Fruit fly (Drosophila melanogaster) whole organism, embryonic: ENCODE results near the gene Fitm.

Experiments used
- Aef1 ChIP-seq: fragments of 200-800 bp; sonication (Bioruptor generic); IDR thresholded peaks from 3 replicates; pipeline ENCODE4 v1.3.6; 2022; ENCODE audit warnings: missing biosample characterization, missing genetic modification characterization
- CG11247 ChIP-seq: fragments of 200-800 bp; sonication (Bioruptor generic); IDR thresholded peaks from 2 replicates; pipeline ENCODE4 v1.3.6; 2022; ENCODE audit warnings: missing biosample characterization, missing genetic modification characterization
- CG1233 ChIP-seq: fragments of 200-800 bp; sonication (Bioruptor generic); optimal IDR thresholded peaks from 4 replicates; lab custom pipeline; 2018; ENCODE audit warnings: missing biosample characterization, mild to moderate bottlenecking, missing genetic modification characterization
- CG12744 ChIP-seq: fragments of 200-800 bp; sonication (Bioruptor generic); optimal IDR thresholded peaks from 2 replicates; lab custom pipeline; 2016; ENCODE audit warnings: missing biosample characterization, missing genetic modification characterization
- CG14014 ChIP-seq: fragments of 200-800 bp; sonication (Bioruptor generic); IDR thresholded peaks from 2 replicates; pipeline ENCODE4 v1.3.6; 2022; ENCODE audit warnings: missing biosample characterization, missing genetic modification characterization
- CG15696 ChIP-seq: fragments of 200-800 bp; sonication (Bioruptor generic); optimal IDR thresholded peaks from 2 replicates; lab custom pipeline; 2019; ENCODE audit warnings: missing biosample characterization, mild to moderate bottlenecking, missing genetic modification characterization, moderate library complexity
- CG16813 ChIP-seq: fragments of 200-800 bp; sonication (Bioruptor generic); IDR thresholded peaks from 3 replicates; pipeline ENCODE4 v1.3.6; 2022; ENCODE audit warnings: missing biosample characterization, missing genetic modification characterization; ENCODE audit not compliant: partially characterized antibody
- CG2120 ChIP-seq: fragments of 200-800 bp; sonication (Bioruptor generic); optimal IDR thresholded peaks from 3 replicates; lab custom pipeline; 2016; ENCODE audit warnings: missing biosample characterization, missing genetic modification characterization
- CG32772 ChIP-seq: fragments of 200-800 bp; sonication (Bioruptor generic); IDR thresholded peaks from 2 replicates; pipeline ENCODE4 v1.3.6; 2022; ENCODE audit warnings: missing biosample characterization, missing genetic modification characterization
- CG34376 ChIP-seq: fragments of 200-800 bp; sonication (Bioruptor generic); optimal IDR thresholded peaks from 2 replicates; lab custom pipeline; 2018; ENCODE audit warnings: missing biosample characterization, mild to moderate bottlenecking, missing genetic modification characterization
- CG43689 ChIP-seq: fragments of 200-800 bp; sonication (Bioruptor generic); IDR thresholded peaks from 2 replicates; pipeline ENCODE4 v1.3.6; 2022; ENCODE audit warnings: missing biosample characterization, missing genetic modification characterization
- CG8359 ChIP-seq: fragments of 200-800 bp; sonication (Bioruptor generic); optimal IDR thresholded peaks from 2 replicates; lab custom pipeline; 2017; ENCODE audit warnings: missing biosample characterization, mild to moderate bottlenecking, missing genetic modification characterization, borderline replicate concordance
- CTCF ChIP-seq: fragments of 200-800 bp; sonication (Bioruptor generic); optimal IDR thresholded peaks from 2 replicates; lab custom pipeline; 2017; ENCODE audit warnings: missing biosample characterization, mild to moderate bottlenecking, missing genetic modification characterization, moderate library complexity
- CoRest ChIP-seq: fragments of 200-800 bp; sonication (Bioruptor generic); optimal IDR thresholded peaks from 3 replicates; lab custom pipeline; 2018; ENCODE audit warnings: missing biosample characterization, mild to moderate bottlenecking, missing genetic modification characterization, moderate library complexity
- D19A ChIP-seq: fragments of 200-800 bp; optimal IDR thresholded peaks from 3 replicates; lab custom pipeline; 2019; ENCODE audit warnings: missing biosample characterization, mild to moderate bottlenecking, missing genetic modification characterization, moderate library complexity
- Dip2 ChIP-seq: fragments of 200-800 bp; sonication (Bioruptor generic); IDR thresholded peaks from 2 replicates; pipeline ENCODE4 v1.3.6; 2022; ENCODE audit warnings: missing biosample characterization, missing genetic modification characterization
- Dll ChIP-seq: fragments of 200-800 bp; sonication (Bioruptor generic); IDR thresholded peaks from 4 replicates; pipeline ENCODE4 v1.3.6; 2022; ENCODE audit warnings: missing biosample characterization, missing genetic modification characterization; ENCODE audit not compliant: partially characterized antibody
- Ets97D ChIP-seq: fragments of 200-800 bp; sonication (Bioruptor generic); optimal IDR thresholded peaks from 3 replicates; lab custom pipeline; 2016; ENCODE audit warnings: missing biosample characterization, missing genetic modification characterization
- HHEX ChIP-seq: fragments of 200-800 bp; sonication (Bioruptor generic); optimal IDR thresholded peaks from 3 replicates; lab custom pipeline; 2017; ENCODE audit warnings: missing biosample characterization, mild to moderate bottlenecking, missing genetic modification characterization, missing genetic modification reagents
- Hand ChIP-seq: fragments of 200-800 bp; sonication (Bioruptor generic); optimal IDR thresholded peaks from 2 replicates; lab custom pipeline; 2017; ENCODE audit warnings: mild to moderate bottlenecking, missing biosample characterization, missing genetic modification reagents, missing genetic modification characterization
- HmgZ ChIP-seq: fragments of 200-800 bp; sonication (Bioruptor generic); optimal IDR thresholded peaks from 2 replicates; lab custom pipeline; 2018; ENCODE audit warnings: missing biosample characterization, mild to moderate bottlenecking, missing genetic modification characterization
- Hmr ChIP-seq: fragments of 200-800 bp; sonication (Bioruptor generic); optimal IDR thresholded peaks from 3 replicates; lab custom pipeline; 2017; ENCODE audit warnings: mild to moderate bottlenecking, missing biosample characterization, missing genetic modification reagents, missing genetic modification characterization
- Hr3 ChIP-seq: fragments of 200-800 bp; sonication (Bioruptor generic); optimal IDR thresholded peaks from 3 replicates; lab custom pipeline; 2016; ENCODE audit warnings: missing biosample characterization, missing genetic modification characterization
- Max ChIP-seq: fragments of 200-800 bp; sonication (Bioruptor generic); optimal IDR thresholded peaks from 2 replicates; lab custom pipeline; 2016; ENCODE audit warnings: missing biosample characterization, mild to moderate bottlenecking, missing genetic modification characterization
- Myb ChIP-seq: fragments of 200-800 bp; sonication (Bioruptor generic); optimal IDR thresholded peaks from 2 replicates; lab custom pipeline; 2016; ENCODE audit warnings: missing biosample characterization, missing genetic modification characterization
- NK7.1 ChIP-seq: fragments of 200-800 bp; sonication (Bioruptor generic); optimal IDR thresholded peaks from 3 replicates; lab custom pipeline; 2016; ENCODE audit warnings: missing biosample characterization, missing genetic modification characterization
- Ravus ChIP-seq: fragments of 200-800 bp; sonication (Bioruptor generic); IDR thresholded peaks from 2 replicates; pipeline ENCODE4 v1.3.6; 2022; ENCODE audit warnings: missing biosample characterization, missing genetic modification characterization
- Stat92E ChIP-seq, 3 experiments: fragments of >200 bp in 2 of 3; fragments of 200-800 bp in 1 of 3; sonication (Bioruptor generic) in 1 of 3; optimal IDR thresholded peaks; 2 replicates each; lab custom pipeline; 2017 to 2019; ENCODE audit warnings: missing biosample characterization in 3 of 3, missing genetic modification characterization in 3 of 3, mild to moderate bottlenecking in 1 of 3, moderate library complexity in 1 of 3
- Trl ChIP-seq, 3 experiments: fragments of >200 bp in 2 of 3; fragments of 200-800 bp in 1 of 3; sonication (Bioruptor generic) in 1 of 3; optimal IDR thresholded peaks; 2 replicates in 1 of 3; 3 replicates in 2 of 3; lab custom pipeline; 2016 to 2017; ENCODE audit warnings: missing biosample characterization in 1 of 3, missing genetic modification characterization in 1 of 3
- Vsx1 ChIP-seq: fragments of 200-800 bp; sonication (Bioruptor generic); optimal IDR thresholded peaks from 2 replicates; lab custom pipeline; 2017; ENCODE audit warnings: missing biosample characterization, mild to moderate bottlenecking, missing genetic modification characterization, missing genetic modification reagents
- ab ChIP-seq: fragments of 200-800 bp; sonication (Bioruptor generic); optimal IDR thresholded peaks from 2 replicates; lab custom pipeline; 2016; ENCODE audit warnings: missing biosample characterization, missing genetic modification characterization
- ap ChIP-seq: fragments of 200-800 bp; sonication (Bioruptor generic); IDR thresholded peaks from 2 replicates; pipeline ENCODE4 v1.3.6; 2022; ENCODE audit warnings: missing biosample characterization, missing genetic modification characterization
- ato ChIP-seq: fragments of 200-800 bp; sonication (Bioruptor generic); IDR thresholded peaks from 2 replicates; pipeline ENCODE4 v1.3.6; 2022; ENCODE audit warnings: missing biosample characterization, missing genetic modification characterization; ENCODE audit not compliant: partially characterized antibody
- crc ChIP-seq: fragments of 200-800 bp; sonication (Bioruptor generic); optimal IDR thresholded peaks from 2 replicates; lab custom pipeline; 2016; ENCODE audit warnings: missing biosample characterization, missing genetic modification characterization
- disco-r ChIP-seq: fragments of 200-800 bp; sonication (Bioruptor generic); optimal IDR thresholded peaks from 2 replicates; lab custom pipeline; 2016; ENCODE audit warnings: missing biosample characterization, missing genetic modification characterization
- dm ChIP-seq: fragments of 200-800 bp; sonication (Bioruptor generic); optimal IDR thresholded peaks from 3 replicates; lab custom pipeline; 2016; ENCODE audit warnings: missing biosample characterization, missing genetic modification characterization
- dmrt11E ChIP-seq: fragments of 200-800 bp; sonication (Bioruptor generic); optimal IDR thresholded peaks from 3 replicates; lab custom pipeline; 2018; ENCODE audit warnings: missing biosample characterization, mild to moderate bottlenecking, missing genetic modification characterization, moderate library complexity
- ftz-f1 ChIP-seq: fragments of 200-800 bp; sonication (Bioruptor generic); optimal IDR thresholded peaks from 2 replicates; lab custom pipeline; 2016; ENCODE audit warnings: missing biosample characterization, missing genetic modification characterization
- hkb ChIP-seq, 2 experiments: fragments of 200-800 bp in 1 of 2; fragments of >200 bp in 1 of 2; sonication (Bioruptor generic) in 1 of 2; IDR thresholded peaks in 1 of 2; optimal IDR thresholded peaks in 1 of 2; 2 replicates each; pipeline versions ENCODE4 v1.3.6 to Lab custom; 2017 to 2022; ENCODE audit warnings: missing biosample characterization in 1 of 2, missing genetic modification characterization in 1 of 2
- phol ChIP-seq: fragments of 200-800 bp; sonication (Bioruptor generic); optimal IDR thresholded peaks from 3 replicates; lab custom pipeline; 2018; ENCODE audit warnings: missing biosample characterization, mild to moderate bottlenecking, missing genetic modification characterization, moderate library complexity
- repo ChIP-seq: fragments of 200-800 bp; sonication (Bioruptor generic); optimal IDR thresholded peaks from 2 replicates; lab custom pipeline; 2016; ENCODE audit warnings: missing biosample characterization, missing genetic modification characterization
- rib ChIP-seq: fragments of 200-800 bp; sonication (Bioruptor generic); IDR thresholded peaks from 2 replicates; pipeline ENCODE4 v1.3.6; 2022; ENCODE audit warnings: missing biosample characterization, missing genetic modification characterization
- slou ChIP-seq: fragments of 200-800 bp; sonication (Bioruptor generic); optimal IDR thresholded peaks from 3 replicates; lab custom pipeline; 2016; ENCODE audit warnings: missing biosample characterization, missing genetic modification characterization
- slp2 ChIP-seq: fragments of 200-800 bp; sonication (Bioruptor generic); optimal IDR thresholded peaks from 2 replicates; lab custom pipeline; 2016; ENCODE audit warnings: missing biosample characterization, missing genetic modification characterization
- toy ChIP-seq: fragments of 200-800 bp; sonication (Bioruptor generic); IDR thresholded peaks from 2 replicates; pipeline ENCODE4 v1.3.6; 2022; ENCODE audit warnings: missing biosample characterization, missing genetic modification characterization
- twi ChIP-seq: fragments of 200-800 bp; optimal IDR thresholded peaks from 2 replicates; lab custom pipeline; 2019; ENCODE audit warnings: missing biosample characterization, mild to moderate bottlenecking, missing genetic modification characterization, moderate library complexity
- wor ChIP-seq: fragments of 200-800 bp; sonication (Bioruptor generic); IDR thresholded peaks from 2 replicates; pipeline ENCODE4 v1.3.6; 2022; ENCODE audit warnings: missing biosample characterization, missing genetic modification characterization
- zfh1 ChIP-seq: fragments of 200-800 bp; sonication (Bioruptor generic); IDR thresholded peaks from 3 replicates; pipeline ENCODE4 v1.3.6; 2022; ENCODE audit warnings: missing biosample characterization, missing genetic modification characterization

The Fitm gene

dm6 chr3L:5184860-5185639 lies 39.2 kb upstream of the Fitm start (continued):
- TF ChIP-seq CG16813 (GFP tag; lab: Robert Waterston, UW): no peak
- peak; percentile 55 for TF ChIP-seq Hmr (GFP tag; lab: Kevin White, UChicago)
- TF ChIP-seq dmrt11E (tag; lab: Kevin White, UChicago): peak; percentile 12
- no peak for TF ChIP-seq dm (GFP tag; lab: Kevin White, UChicago)
- TF ChIP-seq NK7.1 (GFP tag; lab: Kevin White, UChicago): peak; percentile 14
- no peak for TF ChIP-seq ato (GFP tag; lab: Robert Waterston, UW)
- no peak for TF ChIP-seq crc (GFP tag; lab: Kevin White, UChicago)
- no peak for TF ChIP-seq slou (GFP tag; lab: Kevin White, UChicago)
- TF ChIP-seq hkb (optimal IDR thresholded peaks at IDR 0.05; lab: Kevin White, UChicago): no peak
- TF ChIP-seq hkb (GFP tag; IDR thresholded peaks at IDR 0.05; lab: Robert Waterston, UW): peak; percentile 55; the same call in 1 of the 2 replicates
- peak; percentile 9 for TF ChIP-seq CG34376 (GFP tag; lab: Kevin White, UChicago)
- 0 out of 3 replicates have a peak, but pooled peaks have one; percentile 20 for TF ChIP-seq zfh1 (GFP tag; lab: Robert Waterston, UW)
- peak in 1 of 3 experiments; percentile 27 for TF ChIP-seq Stat92E (GFP tag; optimal IDR thresholded peaks at IDR 0.05; lab: Kevin White, UChicago)
- peak; percentile 4 for TF ChIP-seq CG12744 (GFP tag; lab: Kevin White, UChicago)
- peak; percentile 30 for TF ChIP-seq ab (GFP tag; lab: Kevin White, UChicago)
- TF ChIP-seq Max (GFP tag; lab: Kevin White, UChicago): peak; percentile 58
- peak; percentile 22 for TF ChIP-seq CG8359 (GFP tag; lab: Kevin White, UChicago)
- no peak for TF ChIP-seq Vsx1 (GFP tag; lab: Kevin White, UChicago)
- no peak for TF ChIP-seq wor
- peak; percentile 41 for TF ChIP-seq Hr3 (GFP tag; lab: Kevin White, UChicago)
- TF ChIP-seq rib (GFP tag; lab: Robert Waterston, UW): no peak
- TF ChIP-seq phol (tag; lab: Kevin White, UChicago): peak; percentile 69
- no peak for TF ChIP-seq twi (tag; lab: Kevin White, UChicago)
- TF ChIP-seq Hand (GFP tag; lab: Kevin White, UChicago): no peak
- TF ChIP-seq Dip2 (GFP tag; lab: Robert Waterston, UW): no peak
- peak; percentile 68 for TF ChIP-seq HHEX (GFP tag; lab: Kevin White, UChicago)
- TF ChIP-seq CG15696 (tag; lab: Kevin White, UChicago): no peak
- TF ChIP-seq CoRest (tag; lab: Kevin White, UChicago): peak; percentile 75
- TF ChIP-seq disco-r (GFP tag; lab: Kevin White, UChicago): no peak
- TF ChIP-seq D19A (tag; lab: Kevin White, UChicago): peak; percentile 15
- no peak for TF ChIP-seq HmgZ (tag; lab: Kevin White, UChicago)
- no peak for TF ChIP-seq repo (GFP tag; lab: Kevin White, UChicago)
- TF ChIP-seq Dll (GFP tag; lab: Robert Waterston, UW): peak; percentile 62; the same call in 3 of the 4 replicates
- peak; percentile 98 to 99 for TF ChIP-seq Trl (optimal IDR thresholded peaks at IDR 0.05; lab: Kevin White, UChicago)
- peak; percentile 59 for TF ChIP-seq Trl (GFP tag; optimal IDR thresholded peaks at IDR 0.05; lab: Kevin White, UChicago)
- TF ChIP-seq ap (GFP tag; lab: Robert Waterston, UW): no peak
- TF ChIP-seq Ets97D: peak; percentile 43
- no peak for TF ChIP-seq CG1233
- no peak for TF ChIP-seq Ravus (GFP tag; lab: Robert Waterston, UW)
- no peak for TF ChIP-seq CTCF (GFP tag; lab: Kevin White, UChicago)
- TF ChIP-seq toy (GFP tag; lab: Robert Waterston, UW): no peak
- TF ChIP-seq CG2120 (GFP tag; lab: Kevin White, UChicago): peak; percentile 74
- TF ChIP-seq Aef1: 0 out of 3 replicates have a peak, but pooled peaks have one; percentile 34
- no peak for TF ChIP-seq CG11247 (GFP tag; lab: Robert Waterston, UW)
- TF ChIP-seq slp2 (GFP tag; lab: Kevin White, UChicago): peak; percentile 11
- TF ChIP-seq CG32772 (GFP tag; lab: Robert Waterston, UW): 0 out of 2 replicates have a peak, but pooled peaks have one; percentile 11
- no peak for TF ChIP-seq ftz-f1
- peak; percentile 49; the same call in 1 of the 2 replicates for TF ChIP-seq CG14014 (GFP tag; lab: Robert Waterston, UW)
- TF ChIP-seq Myb (GFP tag; lab: Kevin White, UChicago): peak; percentile 38
- no peak for TF ChIP-seq CG43689 (GFP tag; lab: Robert Waterston, UW)
